Fruit fly (Drosophila melanogaster): ENCODE data around the gene CtsF.

CtsF gene

dm6 chr3R:5246950-5247349, 4.6 kb downstream of the CtsF start:
- TF ChIP-seq lola (GFP tag; optimal IDR thresholded peaks at IDR 0.05) (no peak), OdsH (GFP tag; optimal IDR thresholded peaks at IDR 0.05) (peak; percentile 5), Rel (GFP tag; optimal IDR thresholded peaks at IDR 0.05) (no peak), Rel (tag; optimal IDR thresholded peaks at IDR 0.05) (peak; percentile 94), woc (GFP tag; optimal IDR thresholded peaks at IDR 0.05) (no peak), Hnf4 (GFP tag; optimal IDR thresholded peaks at IDR 0.05) (no peak), Dif (GFP tag; optimal IDR thresholded peaks at IDR 0.05; ENCODE audit: partially characterized antibody) (peak; percentile 44)

- no peak for TF ChIP-seq Myc (optimal IDR thresholded peaks at IDR 0.05)
- TF ChIP-seq dl (GFP tag; optimal IDR thresholded peaks at IDR 0.05; ENCODE audit: insufficient read depth in 1 of 2, partially characterized antibody in 2 of 2): no peak
- no peak for TF ChIP-seq br (GFP tag; optimal IDR thresholded peaks at IDR 0.05)
- TF ChIP-seq Dfd (GFP tag; optimal IDR thresholded peaks at IDR 0.05): no peak
- TF ChIP-seq tai (GFP tag; optimal IDR thresholded peaks at IDR 0.05): no peak
- TF ChIP-seq Hnf4 (GFP tag; optimal IDR thresholded peaks at IDR 0.05): no peak
- TF ChIP-seq Jra (GFP tag; optimal IDR thresholded peaks at IDR 0.05): no peak
- TF ChIP-seq CG32264 (GFP tag; optimal IDR thresholded peaks at IDR 0.05): no peak
- no peak for TF ChIP-seq CG9705 (GFP tag; optimal IDR thresholded peaks at IDR 0.05)
- no peak for TF ChIP-seq woc (GFP tag; optimal IDR thresholded peaks at IDR 0.05)
- TF ChIP-seq dsf (GFP tag; optimal IDR thresholded peaks at IDR 0.05; ENCODE audit: borderline replicate concordance): no peak
- TF ChIP-seq jim (GFP tag; optimal IDR thresholded peaks at IDR 0.05): no peak
- no peak for TF ChIP-seq Abd-B (GFP tag; optimal IDR thresholded peaks at IDR 0.05)
- TF ChIP-seq Sp1 (GFP tag; optimal IDR thresholded peaks at IDR 0.05): no peak
- no peak for TF ChIP-seq brk (GFP tag; optimal IDR thresholded peaks at IDR 0.05)
- no peak for TF ChIP-seq usp (GFP tag; optimal IDR thresholded peaks at IDR 0.05)
- TF ChIP-seq Mio (GFP tag; optimal IDR thresholded peaks at IDR 0.05): no peak
- TF ChIP-seq sage (GFP tag; optimal IDR thresholded peaks at IDR 0.05): no peak
- no peak for TF ChIP-seq N (GFP tag; optimal IDR thresholded peaks at IDR 0.05)
- no peak for TF ChIP-seq psq (GFP tag; optimal IDR thresholded peaks at IDR 0.05)
Measured at dm6 chr3R:5240721-5241120, 10.8 kb downstream of the CtsF start, which contains the start of gene CG33293. CG33293 (minus strand) TSS chr3R:5240735.

- TF ChIP-seq h (GFP tag; optimal IDR thresholded peaks at IDR 0.05) (no peak), fru (GFP tag; optimal IDR thresholded peaks at IDR 0.05) (no peak), Hnf4 (GFP tag; optimal IDR thresholded peaks at IDR 0.05) (no peak), tai (GFP tag; optimal IDR thresholded peaks at IDR 0.05) (no peak)
Measured at dm6 chr3R:5237215-5237614, 14.3 kb downstream of the CtsF start, which contains the start of gene rtp. rtp (minus strand) TSS chr3R:5237315.

DNA sequence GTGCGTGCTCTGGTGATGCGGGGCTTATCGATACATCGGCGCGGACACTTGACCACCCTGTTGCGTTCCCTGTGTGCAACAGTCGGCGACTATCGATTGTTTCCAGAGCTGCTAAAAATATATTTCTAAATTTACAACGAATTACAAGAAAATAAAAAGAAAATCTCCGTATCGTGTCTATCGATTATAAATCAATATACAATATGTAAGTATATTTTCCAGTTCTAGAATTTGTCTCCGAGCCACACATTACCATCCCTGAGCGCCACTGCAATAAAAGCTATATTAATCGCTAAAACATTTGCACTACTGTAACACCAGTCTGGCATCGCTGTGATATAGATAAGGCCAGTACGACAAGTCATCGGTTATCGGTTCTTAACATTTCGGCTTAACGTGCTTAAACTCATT, 19.3 kb downstream of the CtsF start, which contains the start of the genes Kat60 and Mms19:
Kat60 (minus strand) TSS at position 13 of the 411 bp plus-strand sequence.
Mms19 (plus strand) TSS at position 347 of the 411 bp plus-strand sequence.
- TF ChIP-seq Hr83 (GFP tag; optimal IDR thresholded peaks at IDR 0.05; ENCODE audit: poor library complexity, severe bottlenecking) (peak; percentile 65), Dfd (GFP tag; optimal IDR thresholded peaks at IDR 0.05) (no peak), CG32264 (GFP tag; optimal IDR thresholded peaks at IDR 0.05) (no peak), Hnf4 (GFP tag; optimal IDR thresholded peaks at IDR 0.05) (peak; percentile 85), Mio (GFP tag; optimal IDR thresholded peaks at IDR 0.05) (no peak), h (GFP tag; optimal IDR thresholded peaks at IDR 0.05) (peak; percentile 77), psq (GFP tag; optimal IDR thresholded peaks at IDR 0.05) (peak; percentile 55), Myc (optimal IDR thresholded peaks at IDR 0.05) (peak; percentile 95), Jra (GFP tag; optimal IDR thresholded peaks at IDR 0.05) (peak; percentile 89), ey (GFP tag; optimal IDR thresholded peaks at IDR 0.05) (peak; percentile 70), CG9705 (GFP tag; optimal IDR thresholded peaks at IDR 0.05) (peak; percentile 40), foxo (GFP tag; optimal IDR thresholded peaks at IDR 0.05) (peak in 1 of 2 experiments; percentile 79), sv (GFP tag; optimal IDR thresholded peaks at IDR 0.05) (peak; percentile 60), br (GFP tag; optimal IDR thresholded peaks at IDR 0.05) (peak; percentile 51), Dif (GFP tag; optimal IDR thresholded peaks at IDR 0.05; ENCODE audit: partially characterized antibody) (no peak), dmrt93B (GFP tag; optimal IDR thresholded peaks at IDR 0.05) (peak; percentile 64), dsf (GFP tag; optimal IDR thresholded peaks at IDR 0.05; ENCODE audit: borderline replicate concordance) (peak; percentile 55), OdsH (GFP tag; optimal IDR thresholded peaks at IDR 0.05) (peak; percentile 48), pan (optimal IDR thresholded peaks at IDR 0.05) (no peak), Sp1 (GFP tag; optimal IDR thresholded peaks at IDR 0.05) (peak; percentile 48), rgr (GFP tag; optimal IDR thresholded peaks at IDR 0.05) (peak; percentile 61), CrebA (GFP tag; optimal IDR thresholded peaks at IDR 0.05; ENCODE audit: borderline replicate concordance) (no peak), GATAd (GFP tag; optimal IDR thresholded peaks at IDR 0.05) (peak; percentile 75), Rel (GFP tag; optimal IDR thresholded peaks at IDR 0.05) (no peak), Rel (tag; optimal IDR thresholded peaks at IDR 0.05) (peak; percentile 6), HLH106 (tag; optimal IDR thresholded peaks at IDR 0.05) (peak; percentile 76), jim (GFP tag; optimal IDR thresholded peaks at IDR 0.05) (no peak), woc (GFP tag; optimal IDR thresholded peaks at IDR 0.05) (peak; percentile 96), fru (GFP tag; optimal IDR thresholded peaks at IDR 0.05) (peak; percentile 71)

Data from whole organism, wandering third instar larva.